Fruit fly (Drosophila melanogaster): ENCODE measurements around the gene Ent2.
A peak's percentile ranks its signal among the peaks of the same experiment; 100 is the strongest.

- TF ChIP-seq CG8478 (optimal IDR thresholded peaks at IDR 0.05) (no peak), EcR (GFP tag; optimal IDR thresholded peaks at IDR 0.05) (peak in 1 of 2 experiments; percentile 78), usp (GFP tag; optimal IDR thresholded peaks at IDR 0.05) (no peak), psq (optimal IDR thresholded peaks at IDR 0.05) (no peak)
These were observed 8.9 kb upstream of the Ent2 start for dm6 chr2L:6553041-6553796.
